Worm (Caenorhabditis elegans) whole organism, late embryonic: Measurements from ENCODE around the gene R07E4.1.

Source experiments
- C08G9.2 ChIP-seq: sonication (generic microtip); optimal IDR thresholded peaks from 2 replicates; lab custom pipeline; 2016; ENCODE audit warnings: mild to moderate bottlenecking, missing genetic modification characterization, moderate library complexity, missing compliant biosample characterization
- K02D7.2 ChIP-seq: sonication (generic microtip); optimal IDR thresholded peaks from 2 replicates; lab custom pipeline; 2017; ENCODE audit warnings: mild to moderate bottlenecking, missing genetic modification characterization, missing compliant biosample characterization
- K09A11.1 ChIP-seq: sonication (generic microtip); optimal IDR thresholded peaks from 2 replicates; lab custom pipeline; 2017; ENCODE audit warnings: antibody characterized with exemption, mild to moderate bottlenecking, missing genetic modification characterization, missing compliant biosample characterization; ENCODE audit not compliant: insufficient read depth
- Y22D7AL.16 ChIP-seq: sonication (generic microtip); optimal IDR thresholded peaks from 2 replicates; lab custom pipeline; 2016; ENCODE audit warnings: missing genetic modification characterization, missing compliant biosample characterization
- ama-1 ChIP-seq: fragments of 150-350 bp; optimal IDR thresholded peaks from 2 replicates; lab custom pipeline; 2014
- ceh-14 ChIP-seq: sonication (generic microtip); optimal IDR thresholded peaks from 2 replicates; lab custom pipeline; 2016; ENCODE audit warnings: missing genotype, missing genetic modification characterization, missing compliant biosample characterization
- ceh-18 ChIP-seq: sonication (generic microtip); optimal IDR thresholded peaks from 2 replicates; lab custom pipeline; 2016; ENCODE audit warnings: missing genetic modification characterization, missing compliant biosample characterization
- ceh-19 ChIP-seq: fragments of 200-800 bp; sonication (Bioruptor generic); optimal IDR thresholded peaks from 2 replicates; lab custom pipeline; 2018; ENCODE audit warnings: mild to moderate bottlenecking, missing genetic modification characterization, missing compliant biosample characterization
- ceh-2 ChIP-seq: sonication (generic microtip); optimal IDR thresholded peaks from 2 replicates; lab custom pipeline; 2016; ENCODE audit warnings: missing genotype, missing genetic modification characterization, missing compliant biosample characterization
- ceh-22 ChIP-seq: sonication (generic microtip); optimal IDR thresholded peaks from 2 replicates; lab custom pipeline; 2017; ENCODE audit warnings: missing biosample characterization, missing genetic modification characterization
- ceh-45 ChIP-seq: fragments of 200-800 bp; sonication (Bioruptor generic); IDR thresholded peaks from 2 replicates; pipeline ENCODE4 v1.3.6; 2022; ENCODE audit warnings: missing genetic modification reagents, missing genetic modification characterization, missing compliant biosample characterization
- dmd-4 ChIP-seq: sonication (generic microtip); optimal IDR thresholded peaks from 2 replicates; lab custom pipeline; 2016; ENCODE audit warnings: borderline replicate concordance, missing genetic modification characterization, missing compliant biosample characterization
- dve-1 ChIP-seq: sonication (generic microtip); optimal IDR thresholded peaks from 2 replicates; lab custom pipeline; 2017; ENCODE audit warnings: antibody characterized with exemption, mild to moderate bottlenecking, missing genetic modification characterization, missing compliant biosample characterization
- fax-1 ChIP-seq: sonication (generic microtip); optimal IDR thresholded peaks from 2 replicates; lab custom pipeline; 2016; ENCODE audit warnings: missing genotype, missing genetic modification characterization, missing compliant biosample characterization
- gmeb-2 ChIP-seq: sonication (generic microtip); optimal IDR thresholded peaks from 2 replicates; lab custom pipeline; 2016; ENCODE audit warnings: missing genetic modification characterization, inconsistent platforms, missing compliant biosample characterization
- hlh-6 ChIP-seq: sonication (generic microtip); optimal IDR thresholded peaks from 2 replicates; lab custom pipeline; 2016; ENCODE audit warnings: missing genotype, missing genetic modification characterization, missing compliant biosample characterization
- lim-6 ChIP-seq: sonication (generic microtip); optimal IDR thresholded peaks from 2 replicates; lab custom pipeline; 2016; ENCODE audit warnings: missing genetic modification characterization, missing compliant biosample characterization
- lin-11 ChIP-seq: fragments of 200-800 bp; sonication (Bioruptor generic); optimal IDR thresholded peaks from 2 replicates; lab custom pipeline; 2018; ENCODE audit warnings: mild to moderate bottlenecking, missing genetic modification characterization, missing compliant biosample characterization
- mec-3 ChIP-seq: sonication (generic microtip); optimal IDR thresholded peaks from 2 replicates; lab custom pipeline; 2016; ENCODE audit warnings: borderline replicate concordance, missing genetic modification characterization, missing compliant biosample characterization
- nhr-11 ChIP-seq: fragments of 150-350 bp; optimal IDR thresholded peaks from 2 replicates; lab custom pipeline; 2014; ENCODE audit warnings: missing biosample characterization, missing genetic modification characterization
- nhr-232 ChIP-seq: sonication (generic microtip); optimal IDR thresholded peaks from 2 replicates; lab custom pipeline; 2016; ENCODE audit warnings: missing genetic modification characterization, missing compliant biosample characterization
- odd-2 ChIP-seq: sonication (generic microtip); optimal IDR thresholded peaks from 2 replicates; lab custom pipeline; 2017; ENCODE audit warnings: antibody characterized with exemption, mild to moderate bottlenecking, missing genetic modification characterization, missing compliant biosample characterization
- pag-3 ChIP-seq: sonication (generic microtip); optimal IDR thresholded peaks from 2 replicates; lab custom pipeline; 2016; ENCODE audit warnings: missing compliant biosample characterization, missing genetic modification characterization, borderline replicate concordance
- pat-9 ChIP-seq: fragments of 200-800 bp; sonication (Bioruptor generic); optimal IDR thresholded peaks from 2 replicates; lab custom pipeline; 2018; ENCODE audit warnings: mild to moderate bottlenecking, missing genetic modification characterization, moderate library complexity, missing compliant biosample characterization
- pqm-1 ChIP-seq: sonication (generic microtip); optimal IDR thresholded peaks from 2 replicates; lab custom pipeline; 2016; ENCODE audit warnings: missing genetic modification characterization, missing compliant biosample characterization
- ref-2 ChIP-seq: sonication (generic microtip); optimal IDR thresholded peaks from 2 replicates; lab custom pipeline; 2016; ENCODE audit warnings: missing genetic modification characterization, missing compliant biosample characterization
- sox-4 ChIP-seq: sonication (generic microtip); optimal IDR thresholded peaks from 2 replicates; lab custom pipeline; 2017; ENCODE audit warnings: mild to moderate bottlenecking, missing genetic modification characterization, inconsistent platforms, missing compliant biosample characterization
- tbx-2 ChIP-seq: sonication (generic microtip); optimal IDR thresholded peaks from 2 replicates; lab custom pipeline; 2016; ENCODE audit warnings: missing genetic modification characterization, missing compliant biosample characterization
- ttx-3 ChIP-seq: sonication (generic microtip); optimal IDR thresholded peaks from 2 replicates; lab custom pipeline; 2016; ENCODE audit warnings: missing genetic modification reagents, missing genetic modification characterization, missing compliant biosample characterization
- unc-3 ChIP-seq, 2 experiments: fragments of 200-800 bp in 1 of 2; sonication (Bioruptor generic) in 1 of 2; sonication (generic microtip) in 1 of 2; conservative IDR thresholded peaks in 1 of 2; optimal IDR thresholded peaks in 1 of 2; 2 replicates each; pipeline versions ENCODE4 v1.3.6 to Lab custom; 2016 to 2022; ENCODE audit warnings: missing compliant biosample characterization in 2 of 2, missing genetic modification characterization in 2 of 2, missing genetic modification reagents in 1 of 2
- unc-42 ChIP-seq: sonication (generic microtip); optimal IDR thresholded peaks from 2 replicates; lab custom pipeline; 2016; ENCODE audit warnings: missing genotype, missing genetic modification characterization, missing compliant biosample characterization
- zip-5 ChIP-seq: sonication (generic microtip); optimal IDR thresholded peaks from 2 replicates; lab custom pipeline; 2016; ENCODE audit warnings: missing genetic modification characterization, missing compliant biosample characterization
- ztf-16 ChIP-seq: sonication (generic microtip); optimal IDR thresholded peaks from 2 replicates; lab custom pipeline; 2017; ENCODE audit warnings: missing genetic modification characterization, missing compliant biosample characterization

Gene R07E4.1

ce11 chrX:5932923-5933322, 26.0 kb upstream of the R07E4.1 start:
- TF ChIP-seq pat-9 (no peak), fax-1 (tag; lab: Kevin White, UChicago) (no peak), Y22D7AL.16 (tag; lab: Kevin White, UChicago) (no peak), mec-3 (tag; lab: Kevin White, UChicago) (no peak), ceh-2 (tag; lab: Kevin White, UChicago) (no peak), ceh-45 (GFP tag; lab: Robert Waterston, UW) (no peak), pqm-1 (tag; lab: Kevin White, UChicago) (no peak), dmd-4 (tag; lab: Kevin White, UChicago) (no peak), ama-1 (lab: Kevin White, UChicago) (no peak)
- TF ChIP-seq, all 69 proteins: peak for 0

- TF ChIP-seq ceh-14 (tag; lab: Kevin White, UChicago), result no peak
- no peak for TF ChIP-seq C08G9.2 (tag; lab: Kevin White, UChicago)
- TF ChIP-seq nhr-11 (tag; lab: Kevin White, UChicago), result no peak
- no peak for TF ChIP-seq fax-1 (tag; lab: Kevin White, UChicago)
- no peak for TF ChIP-seq K09A11.1
- TF ChIP-seq pqm-1 (tag; lab: Kevin White, UChicago), result no peak
- no peak for TF ChIP-seq unc-3 (GFP tag; conservative IDR thresholded peaks at IDR 0.05; lab: Robert Waterston, UW)
- no peak for TF ChIP-seq unc-3 (tag; optimal IDR thresholded peaks at IDR 0.05; lab: Kevin White, UChicago)
- TF ChIP-seq nhr-232 (tag; lab: Kevin White, UChicago), result no peak
- TF ChIP-seq hlh-6 (tag; lab: Kevin White, UChicago), result no peak
- no peak for TF ChIP-seq ztf-16 (tag; lab: Kevin White, UChicago)
- no peak for TF ChIP-seq gmeb-2 (tag; lab: Kevin White, UChicago)
- TF ChIP-seq tbx-2 (tag; lab: Kevin White, UChicago), result no peak
- TF ChIP-seq ref-2, result no peak
- TF ChIP-seq, all 69 proteins: peak for 0
Measured at ce11 chrX:5935473-5935872, 23.4 kb upstream of the R07E4.1 start, which contains the start of gene C46F4.3. Gene C46F4.3 (plus strand): TSS chrX:5935773.

- TF ChIP-seq sox-4 (tag; lab: Kevin White, UChicago), result no peak
Measured at ce11 chrX:5941325-5941724, 17.6 kb upstream of the R07E4.1 start.

- TF ChIP-seq K09A11.1 (no peak), ceh-18 (tag; lab: Kevin White, UChicago) (peak; percentile 78)
Measured at ce11 chrX:5942171-5942570, 16.7 kb upstream of the R07E4.1 start.

- no peak for TF ChIP-seq lin-11 (tag; lab: Kevin White, UChicago)
- TF ChIP-seq lim-6 (tag; lab: Kevin White, UChicago), result no peak
- TF ChIP-seq nhr-232 (tag; lab: Kevin White, UChicago), result no peak
Measured at ce11 chrX:5943908-5944307, 15.0 kb upstream of the R07E4.1 start.

- TF ChIP-seq ref-2 (no peak), zip-5 (tag; lab: Kevin White, UChicago) (no peak), dmd-4 (tag; lab: Kevin White, UChicago) (no peak), gmeb-2 (tag; lab: Kevin White, UChicago) (no peak), fax-1 (tag; lab: Kevin White, UChicago) (no peak), C08G9.2 (tag; lab: Kevin White, UChicago) (no peak), ttx-3 (tag; lab: Kevin White, UChicago) (no peak), hlh-6 (tag; lab: Kevin White, UChicago) (no peak), unc-42 (tag; lab: Kevin White, UChicago) (no peak), unc-3 (GFP tag; conservative IDR thresholded peaks at IDR 0.05; lab: Robert Waterston, UW) (no peak), unc-3 (tag; optimal IDR thresholded peaks at IDR 0.05; lab: Kevin White, UChicago) (no peak), K09A11.1 (no peak), ceh-22 (tag; lab: Kevin White, UChicago) (no peak), dve-1 (tag; lab: Kevin White, UChicago) (no peak), ceh-2 (tag; lab: Kevin White, UChicago) (no peak), pag-3 (tag; lab: Kevin White, UChicago) (no peak), ceh-14 (tag; lab: Kevin White, UChicago) (no peak), K02D7.2 (tag; lab: Kevin White, UChicago) (no peak), ceh-19 (no peak), odd-2 (no peak)
Measured at ce11 chrX:5944488-5944887, 14.4 kb upstream of the R07E4.1 start, which contains the start of gene acs-17. Gene acs-17 (minus strand): TSS chrX:5944510.
